Worm (Caenorhabditis elegans) whole organism, late embryonic: ENCODE data around the gene srx-31.
"Not testable (repeated sequence)": the region's sequence is repeated elsewhere in the genome, so short reads cannot be mapped to it uniquely, and the experiment has no call there.

ENCODE experiments used
- K09A11.1 ChIP-seq: sonication (generic microtip); optimal IDR thresholded peaks from 2 replicates; lab custom pipeline; 2017; ENCODE audit warnings: antibody characterized with exemption, mild to moderate bottlenecking, missing genetic modification characterization, missing compliant biosample characterization; ENCODE audit not compliant: insufficient read depth
- Y22D7AL.16 ChIP-seq: sonication (generic microtip); optimal IDR thresholded peaks from 2 replicates; lab custom pipeline; 2016; ENCODE audit warnings: missing genetic modification characterization, missing compliant biosample characterization
- ahr-1 ChIP-seq: sonication (generic microtip); optimal IDR thresholded peaks from 2 replicates; lab custom pipeline; 2016; ENCODE audit warnings: missing genetic modification characterization, missing compliant biosample characterization
- ceh-14 ChIP-seq: sonication (generic microtip); optimal IDR thresholded peaks from 2 replicates; lab custom pipeline; 2016; ENCODE audit warnings: missing genotype, missing genetic modification characterization, missing compliant biosample characterization
- ceh-18 ChIP-seq: sonication (generic microtip); optimal IDR thresholded peaks from 2 replicates; lab custom pipeline; 2016; ENCODE audit warnings: missing genetic modification characterization, missing compliant biosample characterization
- ceh-19 ChIP-seq: fragments of 200-800 bp; sonication (Bioruptor generic); optimal IDR thresholded peaks from 2 replicates; lab custom pipeline; 2018; ENCODE audit warnings: mild to moderate bottlenecking, missing genetic modification characterization, missing compliant biosample characterization
- ceh-22 ChIP-seq: sonication (generic microtip); optimal IDR thresholded peaks from 2 replicates; lab custom pipeline; 2017; ENCODE audit warnings: missing biosample characterization, missing genetic modification characterization
- ceh-24 ChIP-seq: sonication (generic microtip); optimal IDR thresholded peaks from 2 replicates; lab custom pipeline; 2016; ENCODE audit warnings: mild to moderate bottlenecking, missing genetic modification characterization, missing compliant biosample characterization
- ceh-30 ChIP-seq: fragments of 150-350 bp; optimal IDR thresholded peaks from 2 replicates; lab custom pipeline; 2014; ENCODE audit warnings: missing biosample characterization, missing genetic modification characterization
- ceh-34 ChIP-seq: sonication (generic microtip); optimal IDR thresholded peaks from 2 replicates; lab custom pipeline; 2016; ENCODE audit warnings: mild to moderate bottlenecking, missing genetic modification characterization, missing compliant biosample characterization
- ceh-6 ChIP-seq: fragments of 200-800 bp; sonication (Bioruptor generic); optimal IDR thresholded peaks from 2 replicates; lab custom pipeline; 2018; ENCODE audit warnings: mild to moderate bottlenecking, missing genetic modification characterization, missing compliant biosample characterization
- che-1 ChIP-seq: sonication (generic microtip); optimal IDR thresholded peaks from 2 replicates; lab custom pipeline; 2016; ENCODE audit warnings: mild to moderate bottlenecking, missing genetic modification characterization, missing compliant biosample characterization
- dmd-4 ChIP-seq: sonication (generic microtip); optimal IDR thresholded peaks from 2 replicates; lab custom pipeline; 2016; ENCODE audit warnings: borderline replicate concordance, missing genetic modification characterization, missing compliant biosample characterization
- eyg-1 ChIP-seq: sonication (generic microtip); optimal IDR thresholded peaks from 2 replicates; lab custom pipeline; 2016; ENCODE audit warnings: missing genotype, missing genetic modification characterization, missing compliant biosample characterization
- fax-1 ChIP-seq: sonication (generic microtip); optimal IDR thresholded peaks from 2 replicates; lab custom pipeline; 2016; ENCODE audit warnings: missing genotype, missing genetic modification characterization, missing compliant biosample characterization
- fkh-10 ChIP-seq: fragments of 150-350 bp; optimal IDR thresholded peaks from 2 replicates; lab custom pipeline; 2014; ENCODE audit warnings: missing biosample characterization, missing genetic modification reagents, missing genetic modification characterization
- hlh-13 ChIP-seq: fragments of 200-800 bp; sonication (Bioruptor generic); optimal IDR thresholded peaks from 2 replicates; lab custom pipeline; 2018; ENCODE audit warnings: mild to moderate bottlenecking, missing genetic modification characterization, missing compliant biosample characterization
- hlh-15 ChIP-seq: sonication (generic microtip); optimal IDR thresholded peaks from 2 replicates; lab custom pipeline; 2016; ENCODE audit warnings: missing genetic modification characterization, missing compliant biosample characterization
- hlh-30 ChIP-seq: sonication (generic microtip); optimal IDR thresholded peaks from 2 replicates; lab custom pipeline; 2017; ENCODE audit warnings: antibody characterized with exemption, missing genetic modification characterization, missing compliant biosample characterization; ENCODE audit not compliant: insufficient read depth
- hlh-6 ChIP-seq: sonication (generic microtip); optimal IDR thresholded peaks from 2 replicates; lab custom pipeline; 2016; ENCODE audit warnings: missing genotype, missing genetic modification characterization, missing compliant biosample characterization
- hlh-8 ChIP-seq: sonication (generic microtip); optimal IDR thresholded peaks from 2 replicates; lab custom pipeline; 2016; ENCODE audit warnings: missing genotype, missing genetic modification characterization, missing compliant biosample characterization
- lim-6 ChIP-seq: sonication (generic microtip); optimal IDR thresholded peaks from 2 replicates; lab custom pipeline; 2016; ENCODE audit warnings: missing genetic modification characterization, missing compliant biosample characterization
- lin-11 ChIP-seq: fragments of 200-800 bp; sonication (Bioruptor generic); optimal IDR thresholded peaks from 2 replicates; lab custom pipeline; 2018; ENCODE audit warnings: mild to moderate bottlenecking, missing genetic modification characterization, missing compliant biosample characterization
- madf-2 ChIP-seq: sonication (generic microtip); optimal IDR thresholded peaks from 2 replicates; lab custom pipeline; 2017; ENCODE audit warnings: missing genetic modification characterization, missing compliant biosample characterization
- mec-3 ChIP-seq: sonication (generic microtip); optimal IDR thresholded peaks from 2 replicates; lab custom pipeline; 2016; ENCODE audit warnings: borderline replicate concordance, missing genetic modification characterization, missing compliant biosample characterization
- nhr-232 ChIP-seq: sonication (generic microtip); optimal IDR thresholded peaks from 2 replicates; lab custom pipeline; 2016; ENCODE audit warnings: missing genetic modification characterization, missing compliant biosample characterization
- odd-2 ChIP-seq: sonication (generic microtip); optimal IDR thresholded peaks from 2 replicates; lab custom pipeline; 2017; ENCODE audit warnings: antibody characterized with exemption, mild to moderate bottlenecking, missing genetic modification characterization, missing compliant biosample characterization
- pag-3 ChIP-seq: sonication (generic microtip); optimal IDR thresholded peaks from 2 replicates; lab custom pipeline; 2016; ENCODE audit warnings: missing compliant biosample characterization, missing genetic modification characterization, borderline replicate concordance
- pat-9 ChIP-seq: fragments of 200-800 bp; sonication (Bioruptor generic); optimal IDR thresholded peaks from 2 replicates; lab custom pipeline; 2018; ENCODE audit warnings: mild to moderate bottlenecking, missing genetic modification characterization, moderate library complexity, missing compliant biosample characterization
- pha-4 ChIP-seq: fragments of 150-350 bp; optimal IDR thresholded peaks from 2 replicates; lab custom pipeline; 2018; ENCODE audit warnings: missing biosample characterization, missing genetic modification reagents, missing genetic modification characterization
- pqm-1 ChIP-seq: sonication (generic microtip); optimal IDR thresholded peaks from 2 replicates; lab custom pipeline; 2016; ENCODE audit warnings: missing genetic modification characterization, missing compliant biosample characterization
- sox-2 ChIP-seq: fragments of 200-800 bp; sonication (Bioruptor generic); IDR thresholded peaks from 2 replicates; pipeline ENCODE4 v1.3.6; 2022; ENCODE audit warnings: missing genetic modification reagents, missing genetic modification characterization, missing compliant biosample characterization
- sox-4 ChIP-seq: sonication (generic microtip); optimal IDR thresholded peaks from 2 replicates; lab custom pipeline; 2017; ENCODE audit warnings: mild to moderate bottlenecking, missing genetic modification characterization, inconsistent platforms, missing compliant biosample characterization
- ttx-3 ChIP-seq: sonication (generic microtip); optimal IDR thresholded peaks from 2 replicates; lab custom pipeline; 2016; ENCODE audit warnings: missing genetic modification reagents, missing genetic modification characterization, missing compliant biosample characterization
- unc-3 ChIP-seq, 2 experiments: fragments of 200-800 bp in 1 of 2; sonication (Bioruptor generic) in 1 of 2; sonication (generic microtip) in 1 of 2; conservative IDR thresholded peaks in 1 of 2; optimal IDR thresholded peaks in 1 of 2; 2 replicates each; pipeline versions ENCODE4 v1.3.6 to Lab custom; 2016 to 2022; ENCODE audit warnings: missing compliant biosample characterization in 2 of 2, missing genetic modification characterization in 2 of 2, missing genetic modification reagents in 1 of 2
- unc-42 ChIP-seq: sonication (generic microtip); optimal IDR thresholded peaks from 2 replicates; lab custom pipeline; 2016; ENCODE audit warnings: missing genotype, missing genetic modification characterization, missing compliant biosample characterization
- zip-5 ChIP-seq: sonication (generic microtip); optimal IDR thresholded peaks from 2 replicates; lab custom pipeline; 2016; ENCODE audit warnings: missing genetic modification characterization, missing compliant biosample characterization

Gene srx-31

ce11 chrV:822922-823321 lies at the start of gene srx-31:
Gene srx-31, minus strand, starts transcription at chrV:823022.
- not testable (repeated sequence) for TF ChIP-seq K09A11.1, ceh-18, hlh-15 (tag; lab: Kevin White, UChicago)

DNA sequence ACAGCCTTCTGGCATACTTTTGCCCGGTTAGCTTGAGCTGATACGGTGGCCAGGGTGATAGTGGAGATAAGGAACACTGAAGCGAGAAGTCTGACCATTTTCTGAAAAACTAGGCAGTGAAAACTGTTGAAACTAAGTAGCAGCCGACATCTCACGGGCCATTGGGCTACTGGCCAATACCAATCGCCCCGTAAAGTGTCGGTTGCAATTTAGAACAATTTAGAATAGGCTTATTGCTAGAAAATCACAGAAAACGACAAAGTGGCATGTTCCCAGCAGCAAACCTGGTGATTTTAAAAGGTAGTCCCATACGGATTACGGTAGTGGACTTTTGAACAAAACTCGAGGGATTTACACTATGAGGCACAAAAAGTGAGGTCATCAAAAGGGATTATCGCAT lies 48.2 kb upstream of the srx-31 start, which contains the start of gene T02B11.4:
T02B11.4 (minus strand) TSS at position 101 of the 400 bp plus-strand sequence.
- TF ChIP-seq pat-9 (no peak), zip-5 (tag; lab: Kevin White, UChicago) (no peak), ceh-30 (tag; lab: Kevin White, UChicago) (no peak), ceh-19 (no peak), ceh-22 (tag; lab: Kevin White, UChicago) (no peak), hlh-13 (GFP tag; lab: Kevin White, UChicago) (no peak), hlh-15 (tag; lab: Kevin White, UChicago) (no peak), madf-2 (tag; lab: Kevin White, UChicago) (no peak), K09A11.1 (tag; lab: Kevin White, UChicago) (no peak), nhr-232 (tag; lab: Kevin White, UChicago) (no peak), hlh-6 (no peak), unc-42 (tag; lab: Kevin White, UChicago) (no peak), pag-3 (tag; lab: Kevin White, UChicago) (no peak), dmd-4 (no peak), sox-4 (no peak), unc-3 (GFP tag; conservative IDR thresholded peaks at IDR 0.05; lab: Robert Waterston, UW) (no peak), unc-3 (tag; optimal IDR thresholded peaks at IDR 0.05; lab: Kevin White, UChicago) (no peak)
- TF ChIP-seq, all 69 proteins: peak for 0

DNA sequence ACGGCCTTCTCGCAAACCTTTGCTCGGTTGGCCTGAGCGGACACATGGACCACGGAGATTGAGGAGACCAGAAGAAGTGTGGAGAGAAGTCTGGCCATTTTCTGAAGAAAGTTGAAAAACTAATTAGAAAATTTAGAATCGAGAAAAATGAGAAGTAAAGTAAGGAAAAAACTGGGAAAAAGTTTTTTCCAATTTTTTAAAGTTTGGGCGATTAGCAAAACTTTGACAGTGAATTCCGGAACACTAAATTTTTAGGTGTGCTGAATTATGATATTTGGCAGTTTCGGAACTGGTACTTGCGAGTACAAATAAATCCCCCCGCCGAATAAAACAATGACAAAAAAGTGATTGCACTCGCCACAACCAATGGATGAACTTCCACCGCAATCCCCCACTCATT lies 43.9 kb upstream of the srx-31 start, which contains the start of gene T02B11.3:
T02B11.3 (minus strand) TSS at position 101 of the 400 bp plus-strand sequence.
- TF ChIP-seq fkh-10 (no peak), ceh-14 (tag; lab: Kevin White, UChicago) (no peak), lim-6 (tag; lab: Kevin White, UChicago) (no peak), dmd-4 (no peak), zip-5 (tag; lab: Kevin White, UChicago) (no peak), ceh-6 (GFP tag; lab: Kevin White, UChicago) (no peak), eyg-1 (no peak), fax-1 (tag; lab: Kevin White, UChicago) (no peak), Y22D7AL.16 (tag; lab: Kevin White, UChicago) (no peak), pqm-1 (tag; lab: Kevin White, UChicago) (no peak), K09A11.1 (tag; lab: Kevin White, UChicago) (no peak), odd-2 (tag; lab: Kevin White, UChicago) (no peak), hlh-8 (tag; lab: Kevin White, UChicago) (no peak)

ce11 chrV:858841-859456 lies 36.1 kb upstream of the srx-31 start:
- TF ChIP-seq sox-2 (GFP tag; lab: Robert Waterston, UW), result 0 out of 2 replicates have a peak, but pooled peaks have one; percentile 36
- TF ChIP-seq ttx-3, result no peak

DNA sequence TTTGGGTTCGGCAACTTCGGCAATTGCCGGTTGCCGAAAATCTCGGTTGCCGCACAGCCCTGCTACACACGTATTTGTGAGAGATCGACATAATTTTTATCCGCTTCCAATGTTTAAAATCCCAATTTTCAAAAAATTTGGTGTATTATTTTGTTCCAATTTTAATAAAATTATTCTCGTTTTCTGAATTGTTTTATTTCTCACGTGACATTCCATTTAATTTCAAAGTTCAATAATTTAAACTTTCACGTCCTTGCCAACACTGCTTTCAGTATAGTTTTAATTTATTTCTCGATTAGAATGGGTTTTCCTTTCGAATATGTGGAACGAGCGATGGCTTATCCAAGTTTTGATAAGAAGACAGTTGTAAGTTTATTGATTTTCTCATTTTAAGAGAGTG lies 33.7 kb upstream of the srx-31 start, which contains the start of gene K09C6.2:
K09C6.2 (plus strand) TSS at position 301 of the 400 bp plus-strand sequence.
- TF ChIP-seq pag-3 (tag; lab: Kevin White, UChicago) (no peak), ahr-1 (tag; lab: Kevin White, UChicago) (no peak), ceh-30 (tag; lab: Kevin White, UChicago) (no peak), ceh-34 (tag; lab: Kevin White, UChicago) (no peak), Y22D7AL.16 (tag; lab: Kevin White, UChicago) (no peak), ceh-19 (no peak), K09A11.1 (tag; lab: Kevin White, UChicago) (no peak), odd-2 (tag; lab: Kevin White, UChicago) (no peak), che-1 (tag; lab: Kevin White, UChicago) (no peak), eyg-1 (no peak), lin-11 (tag; lab: Kevin White, UChicago) (no peak), pha-4 (tag; lab: Kevin White, UChicago) (no peak), hlh-30 (tag; lab: Kevin White, UChicago) (no peak), pqm-1 (tag; lab: Kevin White, UChicago) (no peak), ceh-24 (no peak), hlh-15 (tag; lab: Kevin White, UChicago) (no peak), mec-3 (tag; lab: Kevin White, UChicago) (no peak)
- TF ChIP-seq, all 69 proteins: peak for 0
